Worm (Caenorhabditis elegans) whole organism, young adult: Measurements from ENCODE around the gene nhr-253.

Experiments
- B0019.2 ChIP-seq: fragments of 200-800 bp; sonication (Bioruptor generic); conservative IDR thresholded peaks from 2 replicates; pipeline ENCODE4 v1.3.6; 2022; ENCODE audit warnings: missing genetic modification reagents, missing genetic modification characterization, missing compliant biosample characterization
- B0035.1 ChIP-seq: sonication (generic microtip); optimal IDR thresholded peaks from 2 replicates; lab custom pipeline; 2016; ENCODE audit warnings: missing genetic modification characterization, mild to moderate bottlenecking, missing compliant biosample characterization, missing genotype, missing genetic modification reagents
- B0336.3 ChIP-seq: fragments of 200-800 bp; sonication (Bioruptor generic); IDR thresholded peaks from 2 replicates; pipeline ENCODE4 v1.3.6; 2022; ENCODE audit warnings: missing genetic modification characterization, missing compliant biosample characterization
- D2030.7 ChIP-seq: fragments of 200-800 bp; sonication (Bioruptor generic); IDR thresholded peaks from 2 replicates; pipeline ENCODE4 v1.3.6; 2022; ENCODE audit warnings: missing genetic modification reagents, missing genetic modification characterization, missing compliant biosample characterization
- F22D6.2 ChIP-seq: sonication (generic microtip); optimal IDR thresholded peaks from 2 replicates; lab custom pipeline; 2016; ENCODE audit warnings: mild to moderate bottlenecking, missing genetic modification characterization, missing compliant biosample characterization
- F33H1.4 ChIP-seq: fragments of 200-800 bp; sonication (Bioruptor generic); IDR thresholded peaks from 2 replicates; pipeline ENCODE4 v1.3.6; 2022; ENCODE audit warnings: missing genetic modification reagents, missing genetic modification characterization, missing compliant biosample characterization
- F37B4.10 ChIP-seq: fragments of 200-800 bp; sonication (Bioruptor generic); IDR thresholded peaks from 2 replicates; pipeline ENCODE4 v1.3.6; 2022; ENCODE audit warnings: missing genetic modification characterization, missing compliant biosample characterization
- F39B2.1 ChIP-seq: fragments of 200-800 bp; sonication (Bioruptor generic); IDR thresholded peaks from 2 replicates; pipeline ENCODE4 v1.3.6; 2022; ENCODE audit warnings: missing genetic modification reagents, missing genetic modification characterization, missing compliant biosample characterization
- F49E8.2 ChIP-seq: sonication (generic microtip); optimal IDR thresholded peaks from 3 replicates; lab custom pipeline; 2017; ENCODE audit warnings: missing genetic modification characterization, mild to moderate bottlenecking, missing compliant biosample characterization, antibody characterized with exemption, moderate library complexity; ENCODE audit not compliant: insufficient read depth
- Y53F4B.3 ChIP-seq: fragments of 200-800 bp; sonication (Bioruptor generic); IDR thresholded peaks from 2 replicates; pipeline ENCODE4 v1.3.6; 2022; ENCODE audit warnings: missing genetic modification reagents, missing genetic modification characterization, missing compliant biosample characterization
- Y53G8AR.9 ChIP-seq: fragments of 200-800 bp; sonication (Bioruptor generic); conservative IDR thresholded peaks from 2 replicates; pipeline ENCODE4 v1.3.6; 2022; ENCODE audit warnings: missing genetic modification reagents, missing genetic modification characterization, missing compliant biosample characterization
- ZK185.1 ChIP-seq: sonication (generic microtip); optimal IDR thresholded peaks from 2 replicates; lab custom pipeline; 2016; ENCODE audit warnings: mild to moderate bottlenecking, missing genetic modification characterization, missing compliant biosample characterization; ENCODE audit not compliant: poor library complexity, severe bottlenecking
- akir-1 ChIP-seq: fragments of 200-800 bp; sonication (Bioruptor generic); optimal IDR thresholded peaks from 2 replicates; lab custom pipeline; 2018; ENCODE audit warnings: mild to moderate bottlenecking, missing genetic modification characterization, moderate library complexity, missing compliant biosample characterization
- aptf-2 ChIP-seq: fragments of 200-800 bp; sonication (Bioruptor generic); conservative IDR thresholded peaks from 2 replicates; pipeline ENCODE4 v1.3.6; 2022; ENCODE audit warnings: missing genetic modification reagents, missing genetic modification characterization, missing compliant biosample characterization
- attf-5 ChIP-seq: fragments of 200-800 bp; sonication (Bioruptor generic); optimal IDR thresholded peaks from 2 replicates; lab custom pipeline; 2018; ENCODE audit warnings: mild to moderate bottlenecking, missing genetic modification characterization, missing compliant biosample characterization
- bed-1 ChIP-seq: fragments of 200-800 bp; sonication (Bioruptor generic); IDR thresholded peaks from 2 replicates; pipeline ENCODE4 v1.3.6; 2022; ENCODE audit warnings: missing genetic modification reagents, missing genetic modification characterization, missing compliant biosample characterization
- cebp-2 ChIP-seq: fragments of 200-800 bp; sonication (Bioruptor generic); IDR thresholded peaks from 2 replicates; pipeline ENCODE4 v1.3.6; 2022; ENCODE audit warnings: missing genetic modification characterization, missing compliant biosample characterization
- ceh-100 ChIP-seq: fragments of 200-800 bp; sonication (Bioruptor generic); IDR thresholded peaks from 2 replicates; pipeline ENCODE4 v1.3.6; 2022; ENCODE audit warnings: missing genetic modification reagents, missing genetic modification characterization, missing compliant biosample characterization
- ceh-58 ChIP-seq: fragments of 200-800 bp; sonication (Bioruptor generic); IDR thresholded peaks from 2 replicates; pipeline ENCODE4 v1.3.6; 2022; ENCODE audit warnings: missing genetic modification characterization, missing compliant biosample characterization
- ceh-79 ChIP-seq: sonication (generic microtip); optimal IDR thresholded peaks from 2 replicates; lab custom pipeline; 2017; ENCODE audit warnings: mild to moderate bottlenecking, missing genetic modification characterization, missing compliant biosample characterization
- efl-1 ChIP-seq: fragments of 150-350 bp; optimal IDR thresholded peaks from 2 replicates; lab custom pipeline; 2014; ENCODE audit warnings: missing biosample characterization, missing genetic modification reagents, missing genetic modification characterization
- egl-44 ChIP-seq: fragments of 200-800 bp; sonication (Bioruptor generic); IDR thresholded peaks from 2 replicates; pipeline ENCODE4 v1.3.6; 2022; ENCODE audit warnings: missing genetic modification reagents, missing genetic modification characterization, missing compliant biosample characterization
- egrh-3 ChIP-seq: fragments of 200-800 bp; sonication (Bioruptor generic); IDR thresholded peaks from 2 replicates; pipeline ENCODE4 v1.3.6; 2022; ENCODE audit warnings: missing genetic modification reagents, missing genetic modification characterization, missing compliant biosample characterization
- let-526 ChIP-seq: fragments of 200-800 bp; sonication (Bioruptor generic); IDR thresholded peaks from 2 replicates; pipeline ENCODE4 v1.3.6; 2022; ENCODE audit warnings: missing genetic modification reagents, missing genetic modification characterization, missing compliant biosample characterization
- lin-26 ChIP-seq: fragments of 200-800 bp; sonication (Bioruptor generic); IDR thresholded peaks from 2 replicates; pipeline ENCODE4 v1.3.6; 2022; ENCODE audit warnings: missing genetic modification reagents, missing genetic modification characterization, missing compliant biosample characterization
- lin-54 ChIP-seq: fragments of 200-800 bp; sonication (Bioruptor generic); optimal IDR thresholded peaks from 2 replicates; lab custom pipeline; 2018; ENCODE audit warnings: mild to moderate bottlenecking, missing genetic modification characterization, missing compliant biosample characterization
- lsl-1 ChIP-seq: fragments of 200-800 bp; sonication (Bioruptor generic); optimal IDR thresholded peaks from 2 replicates; lab custom pipeline; 2018; ENCODE audit warnings: mild to moderate bottlenecking, missing genetic modification characterization, moderate library complexity, missing compliant biosample characterization
- lsy-27 ChIP-seq: sonication (generic microtip); optimal IDR thresholded peaks from 2 replicates; lab custom pipeline; 2017; ENCODE audit warnings: missing genetic modification characterization, mild to moderate bottlenecking, missing compliant biosample characterization, antibody characterized with exemption, missing genotype, borderline replicate concordance; ENCODE audit not compliant: insufficient read depth
- madf-10 ChIP-seq: sonication (generic microtip); optimal IDR thresholded peaks from 2 replicates; lab custom pipeline; 2016; ENCODE audit warnings: mild to moderate bottlenecking, missing genetic modification characterization, missing compliant biosample characterization
- madf-6 ChIP-seq: fragments of 200-800 bp; sonication (Bioruptor generic); IDR thresholded peaks from 2 replicates; pipeline ENCODE4 v1.3.6; 2022; ENCODE audit warnings: missing genetic modification reagents, missing genetic modification characterization, missing compliant biosample characterization
- mcd-1 ChIP-seq: fragments of 200-800 bp; sonication (Bioruptor generic); IDR thresholded peaks from 2 replicates; pipeline ENCODE4 v1.3.6; 2022; ENCODE audit warnings: missing genetic modification reagents, missing genetic modification characterization, missing compliant biosample characterization
- mes-4 ChIP-seq: sonication (generic microtip); optimal IDR thresholded peaks from 2 replicates; lab custom pipeline; 2016; ENCODE audit warnings: missing genotype, missing genetic modification characterization, missing compliant biosample characterization
- mxl-1 ChIP-seq: sonication (generic microtip); optimal IDR thresholded peaks from 2 replicates; lab custom pipeline; 2016; ENCODE audit warnings: missing genetic modification characterization, missing compliant biosample characterization
- rcor-1 ChIP-seq: fragments of 200-800 bp; sonication (Bioruptor generic); IDR thresholded peaks from 2 replicates; pipeline ENCODE4 v1.3.6; 2022; ENCODE audit warnings: missing genetic modification reagents, missing genetic modification characterization, missing compliant biosample characterization
- rpc-1 ChIP-seq, 2 experiments: fragments of 150-350 bp in 1 of 2; sonication (generic microtip) in 1 of 2; optimal IDR thresholded peaks; 2 replicates each; lab custom pipeline; 2014 to 2018; ENCODE audit warnings: missing biosample characterization in 1 of 2, missing genetic modification characterization in 1 of 2, missing genetic modification reagents in 1 of 2, missing genotype in 1 of 2
- sea-2 ChIP-seq: fragments of 200-800 bp; sonication (Bioruptor generic); IDR thresholded peaks from 2 replicates; pipeline ENCODE4 v1.3.6; 2022; ENCODE audit warnings: missing genetic modification characterization, missing compliant biosample characterization
- snpc-4 ChIP-seq, 5 experiments: fragments of 150-350 bp in 1 of 5; sonication (generic microtip) in 4 of 5; optimal IDR thresholded peaks; 2 replicates each; lab custom pipeline; 2014 to 2018; ENCODE audit warnings: missing genetic modification characterization in 5 of 5, missing biosample characterization in 3 of 5, antibody characterized with exemption in 2 of 5, mild to moderate bottlenecking in 2 of 5, missing compliant biosample characterization in 2 of 5, missing genotype in 2 of 5, moderate library complexity in 2 of 5, missing genetic modification reagents in 1 of 5
- tbp1 ChIP-seq: fragments of 200-800 bp; sonication (Bioruptor generic); optimal IDR thresholded peaks from 2 replicates; lab custom pipeline; 2018; ENCODE audit warnings: mild to moderate bottlenecking, missing genetic modification characterization, missing compliant biosample characterization
- tlf-1 ChIP-seq: fragments of 200-800 bp; sonication (Bioruptor generic); optimal IDR thresholded peaks from 2 replicates; lab custom pipeline; 2018; ENCODE audit warnings: mild to moderate bottlenecking, missing genetic modification characterization, missing compliant biosample characterization
- unc-62 ChIP-seq: fragments of 150-350 bp; optimal IDR thresholded peaks from 2 replicates; lab custom pipeline; 2014; ENCODE audit warnings: missing biosample characterization, missing genetic modification reagents, missing genetic modification characterization
- xnd-1 ChIP-seq: sonication (generic microtip); optimal IDR thresholded peaks from 2 replicates; lab custom pipeline; 2016; ENCODE audit warnings: missing genotype, missing genetic modification reagents, missing genetic modification characterization, missing compliant biosample characterization
- zfh-2 ChIP-seq: fragments of 200-800 bp; sonication (Bioruptor generic); conservative IDR thresholded peaks from 2 replicates; pipeline ENCODE4 v1.3.6; 2022; ENCODE audit warnings: missing genetic modification reagents, missing genetic modification characterization, missing compliant biosample characterization
- ztf-6 ChIP-seq: fragments of 200-800 bp; sonication (Bioruptor generic); IDR thresholded peaks from 2 replicates; pipeline ENCODE4 v1.3.6; 2022; ENCODE audit warnings: missing genetic modification reagents, missing genetic modification characterization, missing compliant biosample characterization

The nhr-253 gene

DNA sequence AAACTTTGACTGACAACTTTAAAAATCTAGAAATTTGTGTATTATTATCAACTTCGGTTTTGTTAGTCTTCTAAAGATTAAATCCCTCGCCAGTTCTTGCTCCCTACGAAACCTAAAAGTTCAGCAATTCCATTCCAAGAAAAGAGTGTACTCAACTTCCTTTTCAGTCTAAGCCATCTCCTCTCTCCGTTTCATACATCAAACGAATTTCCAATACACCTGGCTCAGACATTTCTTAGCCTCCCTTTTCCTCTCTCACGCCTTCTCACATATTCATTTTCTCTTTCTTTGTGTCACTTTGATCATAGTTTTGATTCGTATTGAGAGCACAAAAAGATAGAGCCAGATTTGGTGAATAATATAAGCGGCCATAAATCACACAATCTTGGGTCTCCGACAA is at the start of gene nhr-253:
Gene nhr-253, plus strand, starts transcription at position 285 of the 400 bp plus-strand sequence.
- TF ChIP-seq madf-10 (tag; lab: Kevin White, UChicago) (no peak), Y53F4B.3 (GFP tag; lab: Robert Waterston, UW) (no peak), mxl-1 (no peak), ZK185.1 (tag; lab: Kevin White, UChicago) (no peak), lin-54 (GFP tag; lab: Kevin White, UChicago) (no peak), lin-26 (GFP tag; lab: Robert Waterston, UW) (no peak), F49E8.2 (tag; lab: Kevin White, UChicago) (no peak), ztf-6 (GFP tag; lab: Robert Waterston, UW) (no peak), B0019.2 (GFP tag; lab: Robert Waterston, UW) (no peak), F33H1.4 (no peak), Y53G8AR.9 (GFP tag; lab: Robert Waterston, UW) (no peak), attf-5 (no peak), F37B4.10 (GFP tag; lab: Robert Waterston, UW) (no peak)

DNA sequence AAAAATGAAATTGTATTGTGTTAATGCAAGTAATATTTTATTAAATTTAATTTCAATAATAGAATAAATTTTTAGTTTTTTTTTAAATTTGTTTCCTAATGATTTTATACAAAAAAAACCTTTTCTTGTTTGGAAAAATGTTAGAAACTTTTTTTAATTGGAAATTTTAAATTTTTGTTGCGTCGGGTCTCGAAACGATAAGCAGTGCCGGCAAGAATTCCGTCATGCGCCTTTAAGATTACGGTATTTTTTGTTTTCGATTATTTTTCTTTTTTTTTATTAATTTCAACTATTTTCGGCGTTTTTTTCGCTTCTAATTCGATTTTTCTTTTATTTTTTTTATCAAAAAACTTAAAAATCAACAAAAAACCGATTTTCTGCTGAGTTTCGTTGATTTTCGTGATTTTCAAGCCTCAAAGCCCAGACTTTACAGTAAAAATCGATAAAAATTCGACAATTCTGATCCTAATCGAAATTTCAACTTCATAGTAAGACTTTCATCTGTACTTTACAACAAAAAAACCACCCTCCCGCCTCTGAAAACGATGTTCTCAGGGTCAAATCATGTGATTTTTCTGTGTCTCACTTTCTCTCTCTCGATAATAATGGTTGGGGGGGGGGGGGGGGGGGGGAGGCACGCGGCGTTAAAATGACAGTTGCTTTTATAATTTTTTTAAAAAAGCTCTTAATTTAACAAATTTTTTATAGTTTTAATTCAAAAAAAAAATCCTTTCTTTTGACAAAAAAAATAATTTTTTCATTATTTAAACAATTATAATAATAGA is 48.6 kb upstream of the nhr-253 start:
- TF ChIP-seq mcd-1 (GFP tag; lab: Robert Waterston, UW) (peak; percentile 63; the same call in 1 of the 2 replicates), lin-54 (GFP tag; lab: Kevin White, UChicago) (peak; percentile 34), efl-1 (GFP tag; lab: Kevin White, UChicago) (peak; percentile 2), D2030.7 (GFP tag; lab: Robert Waterston, UW) (peak; percentile 27; the same call in 1 of the 2 replicates), F33H1.4 (peak; percentile 73), akir-1 (GFP tag; lab: Kevin White, UChicago) (no peak), cebp-2 (no peak), xnd-1 (tag; lab: Kevin White, UChicago) (peak; percentile 16), ceh-100 (GFP tag; lab: Robert Waterston, UW) (no peak), B0336.3 (GFP tag; lab: Robert Waterston, UW) (no peak), madf-6 (GFP tag; lab: Robert Waterston, UW) (peak; percentile 61; the same call in 1 of the 2 replicates), lsl-1 (GFP tag; lab: Kevin White, UChicago) (peak; percentile 72), tbp1 (peak; percentile 3), egrh-3 (GFP tag; lab: Robert Waterston, UW) (peak; percentile 86), zfh-2 (GFP tag; lab: Robert Waterston, UW) (peak; percentile 34; the same call in 1 of the 2 replicates)

DNA sequence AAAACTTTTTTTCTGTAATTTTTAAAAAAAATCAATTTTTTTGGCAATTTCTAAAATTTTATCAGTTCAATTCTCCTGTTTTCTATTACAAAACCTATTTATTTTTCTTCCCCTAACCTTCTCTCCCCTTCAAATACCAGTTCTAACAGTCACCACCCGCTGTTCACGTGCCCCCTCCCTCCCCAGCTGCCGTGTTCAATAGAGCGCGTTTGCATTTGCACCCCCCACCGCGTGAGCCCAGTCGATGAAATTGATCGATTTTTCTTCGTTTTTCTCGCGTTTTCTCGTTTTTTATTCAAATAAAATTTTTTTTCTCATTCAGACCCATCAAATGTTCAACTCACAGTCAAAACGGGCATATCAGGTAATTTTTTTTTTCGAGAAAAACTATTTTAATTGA is 47.3 kb upstream of the nhr-253 start, which contains the start of gene atg-9:
Gene atg-9, plus strand, starts transcription at position 332 of the 400 bp plus-strand sequence.
- no peak for TF ChIP-seq B0035.1 (tag; lab: Kevin White, UChicago)
- TF ChIP-seq snpc-4 (GFP tag; optimal IDR thresholded peaks at IDR 0.05; lab: Kevin White, UChicago): no peak
- TF ChIP-seq snpc-4 (tag; optimal IDR thresholded peaks at IDR 0.05; lab: Kevin White, UChicago): peak in 2 of 4 experiments; percentile 29 to 53
- peak; percentile 66; the same call in 1 of the 2 replicates for TF ChIP-seq let-526 (GFP tag; lab: Robert Waterston, UW)
- TF ChIP-seq aptf-2: no peak
- TF ChIP-seq F39B2.1 (GFP tag; lab: Robert Waterston, UW): no peak
- TF ChIP-seq bed-1 (GFP tag; lab: Robert Waterston, UW): no peak
- TF ChIP-seq ceh-79 (tag; lab: Kevin White, UChicago): no peak
- no peak for TF ChIP-seq D2030.7 (GFP tag; lab: Robert Waterston, UW)
- no peak for TF ChIP-seq rpc-1 (optimal IDR thresholded peaks at IDR 0.05; lab: Kevin White, UChicago)
- TF ChIP-seq rpc-1 (tag; optimal IDR thresholded peaks at IDR 0.05; lab: Kevin White, UChicago): no peak
- no peak for TF ChIP-seq mes-4 (tag; lab: Kevin White, UChicago)
- TF ChIP-seq tbp1: peak; percentile 57
- peak; percentile 59 for TF ChIP-seq tlf-1
- TF ChIP-seq rcor-1 (GFP tag; lab: Robert Waterston, UW): peak; percentile 57
- peak; percentile 54 for TF ChIP-seq ceh-100 (GFP tag; lab: Robert Waterston, UW)
- 0 out of 2 replicates have a peak, but pooled peaks have one; percentile 33 for TF ChIP-seq egl-44 (GFP tag; lab: Robert Waterston, UW)
- TF ChIP-seq unc-62 (GFP tag; lab: Kevin White, UChicago): no peak
- TF ChIP-seq madf-6 (GFP tag; lab: Robert Waterston, UW): peak; percentile 41
- TF ChIP-seq lsy-27 (tag; lab: Kevin White, UChicago): no peak
- no peak for TF ChIP-seq ceh-58 (GFP tag; lab: Robert Waterston, UW)
- no peak for TF ChIP-seq sea-2 (GFP tag; lab: Robert Waterston, UW)
- TF ChIP-seq F22D6.2 (tag; lab: Kevin White, UChicago): no peak
